Worm (Caenorhabditis elegans) whole organism, midembryonic: ENCODE data around the gene scav-1.

Experiments
- T22C8.4 ChIP-seq: fragments of 200-800 bp; sonication (Bioruptor generic); IDR thresholded peaks from 2 replicates; pipeline ENCODE4 v1.3.6; 2022; ENCODE audit warnings: missing genetic modification characterization, missing compliant biosample characterization
- cog-1 ChIP-seq: sonication (generic microtip); optimal IDR thresholded peaks from 2 replicates; lab custom pipeline; 2016; ENCODE audit warnings: missing genetic modification characterization, missing compliant biosample characterization
- flt-1 ChIP-seq: fragments of 200-800 bp; sonication (Bioruptor generic); IDR thresholded peaks from 2 replicates; pipeline ENCODE4 v1.3.6; 2022; ENCODE audit warnings: missing genetic modification characterization, missing compliant biosample characterization
- klf-2 ChIP-seq: fragments of 200-800 bp; sonication (Bioruptor generic); conservative IDR thresholded peaks from 2 replicates; pipeline ENCODE4 v1.3.6; 2022; ENCODE audit warnings: missing genetic modification reagents, missing genetic modification characterization, missing compliant biosample characterization
- med-1 ChIP-seq: sonication (generic microtip); optimal IDR thresholded peaks from 2 replicates; lab custom pipeline; 2017; ENCODE audit warnings: missing genetic modification characterization, mild to moderate bottlenecking, missing compliant biosample characterization, antibody characterized with exemption, missing genetic modification reagents; ENCODE audit not compliant: insufficient read depth
- ref-1 ChIP-seq: fragments of 200-800 bp; sonication (Bioruptor generic); conservative IDR thresholded peaks from 2 replicates; pipeline ENCODE4 v1.3.6; 2022; ENCODE audit warnings: missing genetic modification reagents, missing genetic modification characterization, missing compliant biosample characterization
- tab-1 ChIP-seq: fragments of 200-800 bp; sonication (Bioruptor generic); IDR thresholded peaks from 2 replicates; pipeline ENCODE4 v1.3.6; 2022; ENCODE audit warnings: missing genetic modification characterization, missing compliant biosample characterization
- ztf-23 ChIP-seq: fragments of 200-800 bp; sonication (Bioruptor generic); IDR thresholded peaks from 2 replicates; pipeline ENCODE4 v1.3.6; 2022; ENCODE audit warnings: missing genetic modification reagents, missing genetic modification characterization, missing compliant biosample characterization
- ztf-29 ChIP-seq: fragments of 200-800 bp; sonication (Bioruptor generic); IDR thresholded peaks from 2 replicates; pipeline ENCODE4 v1.3.6; 2022; ENCODE audit warnings: missing genetic modification reagents, missing genetic modification characterization, missing compliant biosample characterization

Gene scav-1

ce11 chrX:5366613-5367012, 33.8 kb downstream of the scav-1 start:
- TF ChIP-seq ztf-23 (GFP tag; lab: Robert Waterston, UW) (no peak), T22C8.4 (GFP tag; lab: Robert Waterston, UW) (no peak), med-1 (no peak), cog-1 (no peak), ref-1 (no peak), flt-1 (no peak), tab-1 (GFP tag; lab: Robert Waterston, UW) (no peak), klf-2 (no peak), ztf-29 (GFP tag; lab: Robert Waterston, UW) (no peak)

DNA sequence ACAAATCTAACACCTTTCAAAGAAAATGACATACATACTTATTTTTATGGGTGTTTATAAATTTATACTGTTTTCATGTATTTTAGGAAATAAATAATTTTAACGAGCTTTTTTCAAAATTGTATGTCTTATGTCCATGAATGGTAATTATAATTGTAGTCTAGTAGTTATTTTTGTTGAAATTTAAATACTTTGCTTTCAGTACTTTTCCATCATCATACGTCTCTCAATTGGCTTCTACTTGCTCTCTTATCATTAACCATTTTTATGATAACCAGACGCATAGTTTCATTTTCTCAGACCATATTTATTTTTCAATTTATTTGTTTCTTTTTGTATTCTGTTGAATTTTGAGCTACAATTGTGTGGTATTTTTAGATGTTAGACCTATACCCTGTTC, 34.9 kb downstream of the scav-1 start, which contains the start of gene F35C8.5:
Gene F35C8.5, plus strand, starts transcription at position 377 of the 400 bp plus-strand sequence.
- no peak for TF ChIP-seq ztf-29 (GFP tag; lab: Robert Waterston, UW)
- no peak for TF ChIP-seq ztf-23 (GFP tag; lab: Robert Waterston, UW)
- no peak for TF ChIP-seq klf-2
- no peak for TF ChIP-seq T22C8.4 (GFP tag; lab: Robert Waterston, UW)
- TF ChIP-seq flt-1 = no peak
- TF ChIP-seq cog-1 = no peak
- TF ChIP-seq med-1 = no peak
- no peak for TF ChIP-seq ref-1
- TF ChIP-seq tab-1 (GFP tag; lab: Robert Waterston, UW) = no peak

ce11 chrX:5364222-5364621, 36.2 kb downstream of the scav-1 start, which contains the start of gene chtl-1:
Gene chtl-1, minus strand, starts transcription at chrX:5364322.
- TF ChIP-seq flt-1 (no peak), med-1 (no peak), tab-1 (GFP tag; lab: Robert Waterston, UW) (no peak), klf-2 (no peak), ref-1 (no peak)

DNA sequence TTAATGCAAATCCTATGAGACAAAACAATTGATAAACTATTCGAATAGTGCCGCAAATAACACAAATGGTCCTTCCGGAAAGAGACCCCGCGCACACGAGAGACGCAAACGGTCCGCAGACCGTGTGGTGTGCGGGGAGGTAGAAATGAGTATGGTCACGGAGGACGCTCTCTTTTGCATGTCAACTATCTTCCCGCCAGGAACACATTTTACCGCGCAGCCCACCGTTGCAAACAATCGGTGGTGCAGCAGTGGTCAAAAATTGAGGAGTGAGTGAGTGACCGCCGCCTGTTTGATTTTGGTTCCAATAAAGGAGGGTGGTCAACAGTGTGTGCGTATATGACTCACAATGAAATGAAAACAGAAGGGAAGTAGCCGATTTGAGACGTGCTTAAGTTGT, 39.7 kb downstream of the scav-1 start:
- TF ChIP-seq ztf-29 (GFP tag; lab: Robert Waterston, UW) (no peak), cog-1 (peak; percentile 23)

DNA sequence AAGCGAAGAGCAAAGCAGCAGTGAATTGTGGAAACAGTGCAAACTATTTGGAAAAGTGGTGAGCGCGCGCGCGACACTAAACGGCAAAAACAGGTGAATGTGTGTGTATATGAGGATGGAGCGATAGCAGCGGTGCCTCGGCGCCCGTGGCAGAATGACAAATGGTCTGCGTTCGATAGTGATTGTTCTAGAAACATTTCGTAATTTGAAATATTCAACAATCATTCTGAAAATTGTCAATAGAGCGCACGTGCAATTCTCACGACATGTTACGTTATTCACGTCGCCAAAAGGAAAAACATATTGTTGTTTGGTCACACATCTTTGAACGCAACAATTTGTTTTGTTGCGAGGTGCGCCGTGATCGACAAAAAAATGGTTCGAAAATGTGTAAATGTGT, 45.1 kb downstream of the scav-1 start:
- TF ChIP-seq ztf-23 (GFP tag; lab: Robert Waterston, UW) = no peak
- no peak for TF ChIP-seq cog-1

DNA sequence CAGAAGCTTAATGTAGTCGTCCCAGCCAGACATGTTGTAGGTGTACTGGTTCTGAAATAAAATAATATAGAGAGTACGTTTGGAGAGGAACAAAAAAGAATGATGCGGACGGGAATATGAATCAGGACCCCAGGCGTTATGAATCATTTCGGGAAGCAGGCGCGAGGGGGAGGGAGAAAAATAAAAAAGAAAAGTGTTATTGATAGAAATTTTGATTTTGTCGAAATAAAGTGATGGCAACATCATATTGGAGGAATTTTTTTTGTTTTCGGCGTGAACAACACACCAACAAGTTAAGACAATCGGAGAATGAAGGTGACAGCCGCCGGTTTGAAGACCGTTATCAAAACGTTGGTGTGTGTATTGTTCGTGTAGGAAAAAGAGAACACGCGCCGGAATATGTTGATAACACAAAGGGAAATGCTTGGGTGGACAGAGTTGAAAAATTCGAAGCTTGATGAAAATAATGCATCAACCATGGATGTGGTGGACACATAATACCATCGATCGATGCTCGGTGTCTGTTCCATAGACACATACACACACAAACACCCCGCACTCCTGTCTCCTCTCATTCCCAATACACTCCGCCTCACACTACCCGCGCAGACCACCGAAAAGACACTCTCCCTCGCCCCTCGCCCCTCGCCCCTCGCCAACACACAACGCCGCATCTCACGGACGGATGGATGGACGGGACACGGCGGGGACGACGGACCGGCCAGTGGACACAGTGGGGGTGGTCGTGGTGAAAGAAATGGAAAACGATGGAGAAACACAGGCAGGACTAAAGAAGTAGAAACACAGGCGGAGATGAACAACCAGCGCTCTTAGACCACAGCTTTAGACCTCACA, 46.1 kb downstream of the scav-1 start, which contains the start of gene pfn-2:
Gene pfn-2, minus strand, starts transcription at position 51 of the 855 bp plus-strand sequence.
- TF ChIP-seq flt-1 (peak; percentile 57; the same call in 1 of the 2 replicates), ztf-23 (GFP tag; lab: Robert Waterston, UW) (peak; percentile 72; the same call in 1 of the 2 replicates), ztf-29 (GFP tag; lab: Robert Waterston, UW) (no peak), klf-2 (0 out of 2 replicates have a peak, but pooled peaks have one; percentile 9), med-1 (no peak)

DNA sequence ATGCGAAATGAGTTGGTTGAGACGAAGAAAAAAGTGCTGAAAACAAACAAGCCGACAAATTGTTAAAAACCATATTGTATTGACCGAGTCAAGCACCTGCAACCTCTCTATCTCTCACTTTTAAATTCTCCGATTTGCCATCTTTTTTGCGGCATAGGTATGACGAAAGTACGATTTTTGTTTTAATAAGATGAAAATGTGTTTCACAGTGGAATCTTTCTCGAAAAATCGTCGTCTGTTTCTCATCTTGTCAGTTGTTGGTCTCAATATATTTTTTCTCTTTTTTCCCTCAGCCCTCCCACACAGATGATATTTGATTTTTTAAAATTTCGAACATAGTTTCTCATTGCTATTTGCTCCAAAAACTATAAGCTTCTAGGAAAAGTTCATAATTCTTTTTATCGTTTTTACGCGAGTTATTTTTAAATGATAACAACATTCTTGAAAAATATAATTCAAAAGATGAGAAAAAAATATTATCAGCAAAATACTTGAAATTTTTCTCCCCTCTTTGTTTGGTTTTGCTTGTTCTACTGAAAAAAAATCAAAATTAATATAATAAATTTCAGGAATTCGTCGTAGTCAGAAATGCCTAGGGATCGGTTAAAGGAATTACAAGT, 51.7 kb downstream of the scav-1 start, which contains the start of gene syx-3:
Gene syx-3, plus strand, starts transcription at position 570 of the 620 bp plus-strand sequence.
- TF ChIP-seq ref-1 = no peak
- no peak for TF ChIP-seq cog-1
- TF ChIP-seq klf-2 = no peak
- no peak for TF ChIP-seq tab-1 (GFP tag; lab: Robert Waterston, UW)
- no peak for TF ChIP-seq ztf-23 (GFP tag; lab: Robert Waterston, UW)
- TF ChIP-seq ztf-29 (GFP tag; lab: Robert Waterston, UW) = no peak
- no peak for TF ChIP-seq med-1

DNA sequence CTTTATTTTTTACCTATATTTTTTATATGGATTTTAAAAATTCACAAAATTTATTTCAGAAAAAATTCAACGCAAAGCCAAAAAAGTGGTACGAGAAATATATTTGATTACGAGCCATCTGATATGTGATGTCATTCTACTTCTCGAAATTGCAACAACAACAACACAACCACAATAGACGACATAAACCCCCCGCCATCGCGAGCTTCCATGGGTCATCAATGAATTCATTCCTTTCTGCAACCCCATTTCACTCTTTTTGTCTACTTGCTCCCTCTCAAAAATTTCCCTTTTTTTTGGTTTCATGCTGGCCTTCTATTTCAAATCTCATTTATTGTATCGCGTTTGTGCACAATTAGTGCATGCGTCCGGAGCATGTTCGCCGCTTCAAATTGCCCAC, 52.5 kb downstream of the scav-1 start:
- TF ChIP-seq T22C8.4 (GFP tag; lab: Robert Waterston, UW) (no peak), ztf-23 (GFP tag; lab: Robert Waterston, UW) (no peak), ztf-29 (GFP tag; lab: Robert Waterston, UW) (no peak), flt-1 (no peak), tab-1 (GFP tag; lab: Robert Waterston, UW) (no peak), klf-2 (no peak), cog-1 (no peak), med-1 (no peak), ref-1 (no peak)
